Worm (Caenorhabditis elegans): ENCODE measurements around the gene parg-1.

- TF ChIP-seq him-1 (tag; optimal IDR thresholded peaks at IDR 0.05) (no peak), W03F9.2 (tag; optimal IDR thresholded peaks at IDR 0.05) (no peak)
Observed at ce11 chrIV:8729636-8730035, 16.4 kb upstream of the parg-1 start.

All from whole organism, L4/young adult.